Worm (Caenorhabditis elegans) whole organism, L3 larva: ENCODE data around the gene srh-279.

Experiments
- R02D3.7 ChIP-seq: fragments of 150-350 bp; optimal IDR thresholded peaks from 2 replicates; lab custom pipeline; 2014; ENCODE audit warnings: missing biosample characterization, missing genetic modification characterization
- aly-2 ChIP-seq: fragments of 150-350 bp; optimal IDR thresholded peaks from 2 replicates; lab custom pipeline; 2014; ENCODE audit warnings: missing biosample characterization, missing genetic modification characterization
- ama-1 ChIP-seq: fragments of 150-350 bp; optimal IDR thresholded peaks from 2 replicates; lab custom pipeline; 2018
- ceh-9 ChIP-seq: sonication (generic microtip); optimal IDR thresholded peaks from 2 replicates; lab custom pipeline; 2018; ENCODE audit warnings: missing biosample characterization, missing genetic modification characterization
- daf-12 ChIP-seq: fragments of 150-350 bp; optimal IDR thresholded peaks from 2 replicates; lab custom pipeline; 2014; ENCODE audit warnings: missing biosample characterization, missing genetic modification reagents, missing genetic modification characterization
- egl-27 ChIP-seq: sonication (generic microtip); optimal IDR thresholded peaks from 4 replicates; lab custom pipeline; 2017; ENCODE audit warnings: missing biosample characterization, missing genetic modification reagents, missing genetic modification characterization
- egl-5 ChIP-seq: fragments of 150-350 bp; optimal IDR thresholded peaks from 2 replicates; lab custom pipeline; 2017; ENCODE audit warnings: missing biosample characterization, missing genetic modification reagents, missing genetic modification characterization, inconsistent platforms
- elt-1 ChIP-seq: fragments of 150-350 bp; optimal IDR thresholded peaks from 2 replicates; lab custom pipeline; 2014; ENCODE audit warnings: missing biosample characterization, missing genetic modification characterization
- elt-2 ChIP-seq: sonication (generic microtip); optimal IDR thresholded peaks from 2 replicates; lab custom pipeline; 2016; ENCODE audit warnings: missing genetic modification reagents, mild to moderate bottlenecking, missing genetic modification characterization, missing compliant biosample characterization
- elt-3 ChIP-seq, 3 experiments: fragments of 150-350 bp in 1 of 3; sonication (generic microtip) in 2 of 3; optimal IDR thresholded peaks; 2 replicates in 2 of 3; 4 replicates in 1 of 3; lab custom pipeline; 2014 to 2017; ENCODE audit warnings: missing biosample characterization in 3 of 3, missing genetic modification characterization in 3 of 3
- eor-1 ChIP-seq, 2 experiments: fragments of 150-350 bp; optimal IDR thresholded peaks; 2 replicates each; lab custom pipeline; 2014 to 2018; ENCODE audit warnings: missing biosample characterization in 2 of 2, missing genetic modification characterization in 2 of 2
- fkh-10 ChIP-seq: sonication (generic microtip); optimal IDR thresholded peaks from 2 replicates; lab custom pipeline; 2017; ENCODE audit warnings: missing biosample characterization, missing genetic modification reagents, missing genetic modification characterization
- fkh-2 ChIP-seq: fragments of 150-350 bp; optimal IDR thresholded peaks from 2 replicates; lab custom pipeline; 2014; ENCODE audit warnings: missing biosample characterization, missing genetic modification reagents, missing genetic modification characterization
- fos-1 ChIP-seq: fragments of 150-350 bp; optimal IDR thresholded peaks from 2 replicates; lab custom pipeline; 2014; ENCODE audit warnings: missing biosample characterization, missing genetic modification characterization
- jun-1 ChIP-seq: fragments of 150-350 bp; optimal IDR thresholded peaks from 2 replicates; lab custom pipeline; 2014; ENCODE audit warnings: missing biosample characterization, missing genetic modification reagents, missing genetic modification characterization
- lin-39 ChIP-seq: fragments of 150-350 bp; optimal IDR thresholded peaks from 2 replicates; lab custom pipeline; 2018; ENCODE audit warnings: missing biosample characterization, missing genetic modification reagents, missing genetic modification characterization
- lsy-12 ChIP-seq: sonication (generic microtip); optimal IDR thresholded peaks from 2 replicates; lab custom pipeline; 2016; ENCODE audit warnings: mild to moderate bottlenecking, missing genetic modification characterization, missing compliant biosample characterization
- mdl-1 ChIP-seq: fragments of 150-350 bp; optimal IDR thresholded peaks from 2 replicates; lab custom pipeline; 2014; ENCODE audit warnings: missing biosample characterization, missing genetic modification characterization
- nfya-1 ChIP-seq: sonication (generic microtip); optimal IDR thresholded peaks from 2 replicates; lab custom pipeline; 2017; ENCODE audit warnings: missing genetic modification characterization, mild to moderate bottlenecking, missing compliant biosample characterization, antibody characterized with exemption, moderate library complexity; ENCODE audit not compliant: insufficient read depth
- nhr-12 ChIP-seq: fragments of 150-350 bp; optimal IDR thresholded peaks from 2 replicates; lab custom pipeline; 2014; ENCODE audit warnings: missing biosample characterization, missing genetic modification characterization
- nhr-23 ChIP-seq: fragments of 150-350 bp; optimal IDR thresholded peaks from 2 replicates; lab custom pipeline; 2014; ENCODE audit warnings: missing biosample characterization, missing genetic modification reagents, missing genetic modification characterization
- nhr-237 ChIP-seq: fragments of 150-350 bp; optimal IDR thresholded peaks from 2 replicates; lab custom pipeline; 2014; ENCODE audit warnings: missing biosample characterization, missing genetic modification characterization
- nhr-25 ChIP-seq: sonication (generic microtip); optimal IDR thresholded peaks from 2 replicates; lab custom pipeline; 2017; ENCODE audit warnings: missing biosample characterization, missing genetic modification characterization
- nhr-43 ChIP-seq: sonication (generic microtip); optimal IDR thresholded peaks from 2 replicates; lab custom pipeline; 2016; ENCODE audit warnings: mild to moderate bottlenecking, missing genetic modification characterization, missing compliant biosample characterization; ENCODE audit not compliant: poor library complexity, severe bottlenecking
- nhr-67 ChIP-seq: fragments of 150-350 bp; optimal IDR thresholded peaks from 2 replicates; lab custom pipeline; 2014; ENCODE audit warnings: missing biosample characterization, missing genetic modification characterization
- nhr-76 ChIP-seq: fragments of 150-350 bp; sonication (generic microtip); optimal IDR thresholded peaks from 5 replicates; lab custom pipeline; 2014; ENCODE audit warnings: missing biosample characterization, missing genetic modification characterization
- nhr-77 ChIP-seq: fragments of 150-350 bp; optimal IDR thresholded peaks from 2 replicates; lab custom pipeline; 2014; ENCODE audit warnings: missing biosample characterization, missing genetic modification characterization
- pha-4 ChIP-seq: fragments of 150-350 bp; optimal IDR thresholded peaks from 2 replicates; lab custom pipeline; 2014; ENCODE audit warnings: missing biosample characterization, missing genetic modification reagents, missing genetic modification characterization
- pqm-1 ChIP-seq: fragments of 150-350 bp; optimal IDR thresholded peaks from 2 replicates; lab custom pipeline; 2017; ENCODE audit warnings: missing biosample characterization, missing genetic modification characterization, inconsistent platforms
- sea-2 ChIP-seq: fragments of 150-350 bp; sonication (generic microtip); optimal IDR thresholded peaks from 4 replicates; lab custom pipeline; 2014; ENCODE audit warnings: missing biosample characterization, missing genetic modification reagents, missing genetic modification characterization
- skn-1 ChIP-seq: fragments of 150-350 bp; optimal IDR thresholded peaks from 2 replicates; lab custom pipeline; 2014; ENCODE audit warnings: missing biosample characterization, missing genetic modification characterization
- tbx-2 ChIP-seq: sonication (generic microtip); optimal IDR thresholded peaks from 2 replicates; lab custom pipeline; 2016; ENCODE audit warnings: mild to moderate bottlenecking, missing genetic modification characterization, missing compliant biosample characterization
- unc-39 ChIP-seq: sonication (generic microtip); optimal IDR thresholded peaks from 4 replicates; lab custom pipeline; 2017; ENCODE audit warnings: missing biosample characterization, missing genetic modification characterization
- unc-62 ChIP-seq: fragments of 150-350 bp; sonication (generic microtip); optimal IDR thresholded peaks from 4 replicates; lab custom pipeline; 2014; ENCODE audit warnings: missing biosample characterization, missing genetic modification reagents, missing genetic modification characterization
- ztf-11 ChIP-seq: fragments of 150-350 bp; optimal IDR thresholded peaks from 2 replicates; lab custom pipeline; 2014; ENCODE audit warnings: missing biosample characterization, missing genetic modification characterization
- ztf-4 ChIP-seq: fragments of 150-350 bp; optimal IDR thresholded peaks from 2 replicates; lab custom pipeline; 2014; ENCODE audit warnings: missing biosample characterization, missing genetic modification characterization

The srh-279 gene

DNA sequence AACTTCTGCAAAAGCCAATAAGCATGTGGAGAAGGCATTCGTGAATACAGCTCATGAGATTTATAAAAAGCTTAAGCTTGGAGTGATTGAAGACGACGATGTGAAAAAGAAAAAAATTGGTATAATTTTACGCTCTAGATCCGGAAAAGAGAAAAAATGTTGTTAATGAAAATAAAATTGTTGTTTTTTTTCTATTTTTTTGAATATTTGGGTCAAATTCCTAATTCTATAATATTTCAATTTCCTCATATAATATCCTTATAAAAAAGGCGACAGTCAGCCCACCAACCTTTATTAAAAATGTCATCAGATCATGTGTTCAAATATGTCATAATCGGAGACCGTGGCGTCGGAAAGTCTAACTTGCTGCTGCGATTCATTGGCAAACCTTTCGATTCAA lies 3.2 kb downstream of the srh-279 start, which contains the start of gene rabr-3:
TSS of gene rabr-3 (plus strand) at position 301 of the 400 bp plus-strand sequence.
- TF ChIP-seq nfya-1 (tag; lab: Kevin White, UChicago) (no peak), aly-2 (no peak), tbx-2 (tag; lab: Kevin White, UChicago) (no peak), daf-12 (tag; lab: Kevin White, UChicago) (no peak), nhr-12 (tag; lab: Kevin White, UChicago) (no peak), nhr-67 (tag; lab: Kevin White, UChicago) (no peak), eor-1 (tag; optimal IDR thresholded peaks at IDR 0.05; lab: Kevin White, UChicago) (no peak), pqm-1 (tag; lab: Kevin White, UChicago) (no peak), nhr-237 (no peak), nhr-23 (tag; lab: Kevin White, UChicago) (no peak), ztf-4 (tag; lab: Kevin White, UChicago) (no peak), egl-27 (tag; lab: Kevin White, UChicago) (no peak), ama-1 (lab: Kevin White, UChicago) (no peak), mdl-1 (no peak)

ce11 chrV:16198016-16198415 lies 5.8 kb downstream of the srh-279 start, which contains the start of gene F11A5.5:
TSS of gene F11A5.5 (plus strand) at chrV:16198316.
- no peak for TF ChIP-seq fkh-10 (GFP tag; lab: Kevin White, UChicago)

DNA sequence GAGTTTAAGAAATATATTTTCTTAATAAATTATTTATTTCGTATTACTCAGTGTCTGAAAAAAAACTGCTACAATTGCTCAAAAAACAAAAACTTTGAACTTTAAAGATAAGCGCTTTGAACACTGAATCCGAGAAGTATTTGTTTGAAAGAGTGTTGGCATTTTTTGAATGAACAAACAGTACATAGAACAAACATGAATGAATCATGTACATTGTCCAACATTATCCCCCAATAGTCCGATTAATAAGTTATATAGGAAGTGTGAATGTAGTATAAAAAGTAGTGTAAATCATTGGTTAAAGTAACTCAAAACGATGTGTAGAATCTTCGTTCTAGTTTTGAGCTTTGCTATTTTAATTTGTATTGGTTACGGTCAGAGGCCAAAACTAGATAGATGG lies 9.5 kb downstream of the srh-279 start, which contains the start of gene F11A5.17:
TSS of gene F11A5.17 (plus strand) at position 301 of the 400 bp plus-strand sequence.
- TF ChIP-seq fos-1 (no peak), aly-2 (no peak), mdl-1 (no peak), nfya-1 (tag; lab: Kevin White, UChicago) (no peak), R02D3.7 (tag; lab: Kevin White, UChicago) (no peak), nhr-237 (no peak), elt-2 (tag; lab: Kevin White, UChicago) (no peak), unc-39 (no peak), egl-5 (tag; lab: Kevin White, UChicago) (no peak), nhr-43 (tag; lab: Kevin White, UChicago) (no peak), nhr-23 (tag; lab: Kevin White, UChicago) (no peak), ceh-9 (tag; lab: Kevin White, UChicago) (no peak)

DNA sequence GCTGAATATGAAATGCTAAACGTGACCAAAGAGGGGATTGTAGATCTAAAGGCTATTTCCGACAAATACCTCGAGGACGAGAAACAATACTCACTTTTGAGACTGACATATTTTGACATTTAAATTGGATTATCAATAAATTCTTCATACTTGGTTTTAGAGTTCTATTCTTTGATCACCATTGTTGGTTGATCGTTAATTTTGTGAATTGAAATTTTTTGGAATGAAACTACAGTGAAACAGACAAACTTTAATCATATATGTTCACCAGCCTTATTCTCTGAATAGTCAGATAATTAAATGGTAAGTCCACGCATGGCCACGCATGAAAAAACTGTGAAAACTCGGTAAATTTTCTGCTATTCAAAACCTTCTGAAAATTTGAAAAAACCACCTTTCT lies 10.4 kb downstream of the srh-279 start, which contains the start of gene F11A5.18:
TSS of gene F11A5.18 (plus strand) at position 301 of the 400 bp plus-strand sequence.
- TF ChIP-seq fkh-2 (tag; lab: Kevin White, UChicago) (no peak), nhr-12 (tag; lab: Kevin White, UChicago) (no peak), tbx-2 (tag; lab: Kevin White, UChicago) (no peak), nhr-43 (tag; lab: Kevin White, UChicago) (no peak), ama-1 (lab: Kevin White, UChicago) (no peak), egl-5 (tag; lab: Kevin White, UChicago) (no peak), nhr-77 (tag; lab: Kevin White, UChicago) (no peak), pha-4 (tag; lab: Kevin White, UChicago) (no peak), R02D3.7 (tag; lab: Kevin White, UChicago) (no peak), sea-2 (GFP tag; lab: Kevin White, UChicago) (no peak)

ce11 chrV:16204888-16205287 lies 12.7 kb downstream of the srh-279 start, which contains the start of gene irld-26:
TSS of gene irld-26 (plus strand) at chrV:16205188.
- no peak for TF ChIP-seq jun-1 (tag; lab: Kevin White, UChicago)
- TF ChIP-seq ama-1 (lab: Kevin White, UChicago) = no peak
- TF ChIP-seq elt-2 (tag; lab: Kevin White, UChicago) = no peak
- TF ChIP-seq sea-2 (GFP tag; lab: Kevin White, UChicago) = no peak
- no peak for TF ChIP-seq nhr-23 (tag; lab: Kevin White, UChicago)
- TF ChIP-seq nhr-77 (tag; lab: Kevin White, UChicago) = no peak
- TF ChIP-seq elt-1 (tag; lab: Kevin White, UChicago) = no peak
- TF ChIP-seq unc-62 (GFP tag; lab: Kevin White, UChicago) = no peak

- no peak for TF ChIP-seq nhr-67 (tag; lab: Kevin White, UChicago)
- TF ChIP-seq nhr-76 (tag; lab: Kevin White, UChicago) = no peak
- TF ChIP-seq nhr-25 (tag; lab: Kevin White, UChicago) = no peak
- TF ChIP-seq nfya-1 (tag; lab: Kevin White, UChicago) = no peak
- TF ChIP-seq elt-3 (tag; optimal IDR thresholded peaks at IDR 0.05; lab: Kevin White, UChicago) = no peak
- no peak for TF ChIP-seq pqm-1 (tag; lab: Kevin White, UChicago)
- TF ChIP-seq ztf-11 = no peak
- no peak for TF ChIP-seq skn-1 (tag; lab: Kevin White, UChicago)
- no peak for TF ChIP-seq lsy-12
- no peak for TF ChIP-seq unc-62 (GFP tag; lab: Kevin White, UChicago)
- TF ChIP-seq nhr-23 (tag; lab: Kevin White, UChicago) = no peak
- TF ChIP-seq aly-2 = no peak
- no peak for TF ChIP-seq R02D3.7 (tag; lab: Kevin White, UChicago)
- TF ChIP-seq ztf-4 (tag; lab: Kevin White, UChicago) = no peak
- no peak for TF ChIP-seq lin-39
- no peak for TF ChIP-seq nhr-77 (tag; lab: Kevin White, UChicago)
- no peak for TF ChIP-seq sea-2 (GFP tag; lab: Kevin White, UChicago)
- TF ChIP-seq fkh-10 (GFP tag; lab: Kevin White, UChicago) = no peak
Measured at ce11 chrV:16209837-16210236, 17.6 kb downstream of the srh-279 start, which contains the start of gene oac-15. TSS of gene oac-15 (minus strand) at chrV:16209937.
